Worm (Caenorhabditis elegans): ENCODE results near the gene nfx-1.
A peak's percentile ranks its signal among the peaks of the same experiment; 100 is the strongest.

The nfx-1 gene

DNA sequence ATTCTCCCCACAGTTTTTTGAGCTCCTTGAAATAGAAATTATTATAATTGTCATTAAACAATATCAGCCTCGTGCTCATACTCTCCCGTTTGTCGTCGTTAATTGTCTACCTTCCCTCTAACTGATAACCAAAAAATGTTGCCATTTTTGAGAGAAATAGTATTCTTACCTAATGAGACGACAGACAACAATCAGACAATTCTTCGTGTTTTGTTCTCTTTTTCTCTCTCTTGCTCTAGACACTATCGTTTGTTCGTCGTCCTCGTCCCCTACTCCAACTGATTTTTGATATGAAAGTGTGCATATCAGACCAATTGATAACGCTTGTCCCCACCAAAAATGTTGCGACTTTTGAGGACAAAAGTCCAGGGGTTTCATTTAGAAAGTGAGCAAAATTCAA is 13.6 kb upstream of the nfx-1 start (continued):
- TF ChIP-seq ets-5 (GFP tag; IDR thresholded peaks at IDR 0.05): no peak
- TF ChIP-seq ztf-11 (tag; optimal IDR thresholded peaks at IDR 0.05): no peak
- no peak for TF ChIP-seq ceh-88 (GFP tag; IDR thresholded peaks at IDR 0.05)
- no peak for TF ChIP-seq hpl-2 (GFP tag; optimal IDR thresholded peaks at IDR 0.05)
- TF ChIP-seq lin-39 (tag; optimal IDR thresholded peaks at IDR 0.05): no peak
- TF ChIP-seq efl-1 (optimal IDR thresholded peaks at IDR 0.05): no peak
- peak in 1 of 2 experiments; percentile 93 for TF ChIP-seq efl-1 (GFP tag; optimal IDR thresholded peaks at IDR 0.05 in 1 of 2)
- no peak for TF ChIP-seq fkh-8 (tag; optimal IDR thresholded peaks at IDR 0.05)
- TF ChIP-seq elt-3 (tag; optimal IDR thresholded peaks at IDR 0.05): peak in 1 of 6 experiments; percentile 25
- TF ChIP-seq nhr-85 (tag): no peak
- TF ChIP-seq mab-9 (GFP tag; IDR thresholded peaks at IDR 0.05): no peak
- no peak for TF ChIP-seq unc-86 (tag; optimal IDR thresholded peaks at IDR 0.05)
- no peak for TF ChIP-seq aha-1 (tag; optimal IDR thresholded peaks at IDR 0.05)
- no peak for TF ChIP-seq unc-30 (tag; optimal IDR thresholded peaks at IDR 0.05)
- no peak for TF ChIP-seq sup-37 (GFP tag; optimal IDR thresholded peaks at IDR 0.05)
- no peak for TF ChIP-seq pqm-1 (tag; optimal IDR thresholded peaks at IDR 0.05)
- TF ChIP-seq zip-4 (GFP tag; optimal IDR thresholded peaks at IDR 0.05): no peak
- TF ChIP-seq unc-98 (GFP tag; IDR thresholded peaks at IDR 0.05): no peak
- peak; percentile 29 for TF ChIP-seq lin-14 (GFP tag; optimal IDR thresholded peaks at IDR 0.05)
- no peak for TF ChIP-seq ceh-90 (tag; optimal IDR thresholded peaks at IDR 0.05)
- peak; percentile 39 for TF ChIP-seq nhr-71 (tag; optimal IDR thresholded peaks at IDR 0.05)
- TF ChIP-seq hlh-17 (GFP tag; optimal IDR thresholded peaks at IDR 0.05; ENCODE audit: borderline replicate concordance): no peak
- peak; percentile 18 for TF ChIP-seq nhr-20 (tag; optimal IDR thresholded peaks at IDR 0.05)
- TF ChIP-seq pax-3 (tag; optimal IDR thresholded peaks at IDR 0.05): no peak
- TF ChIP-seq vab-15 (tag; optimal IDR thresholded peaks at IDR 0.05): no peak
- no peak for TF ChIP-seq swsn-7 (tag; optimal IDR thresholded peaks at IDR 0.05)
- TF ChIP-seq zag-1 (tag; optimal IDR thresholded peaks at IDR 0.05): no peak
- no peak for TF ChIP-seq lin-13 (GFP tag; optimal IDR thresholded peaks at IDR 0.05)
- peak in 1 of 2 experiments; percentile 57 for TF ChIP-seq lin-35 (GFP tag; optimal IDR thresholded peaks at IDR 0.05)
- TF ChIP-seq nhr-237 (tag; optimal IDR thresholded peaks at IDR 0.05): no peak

DNA sequence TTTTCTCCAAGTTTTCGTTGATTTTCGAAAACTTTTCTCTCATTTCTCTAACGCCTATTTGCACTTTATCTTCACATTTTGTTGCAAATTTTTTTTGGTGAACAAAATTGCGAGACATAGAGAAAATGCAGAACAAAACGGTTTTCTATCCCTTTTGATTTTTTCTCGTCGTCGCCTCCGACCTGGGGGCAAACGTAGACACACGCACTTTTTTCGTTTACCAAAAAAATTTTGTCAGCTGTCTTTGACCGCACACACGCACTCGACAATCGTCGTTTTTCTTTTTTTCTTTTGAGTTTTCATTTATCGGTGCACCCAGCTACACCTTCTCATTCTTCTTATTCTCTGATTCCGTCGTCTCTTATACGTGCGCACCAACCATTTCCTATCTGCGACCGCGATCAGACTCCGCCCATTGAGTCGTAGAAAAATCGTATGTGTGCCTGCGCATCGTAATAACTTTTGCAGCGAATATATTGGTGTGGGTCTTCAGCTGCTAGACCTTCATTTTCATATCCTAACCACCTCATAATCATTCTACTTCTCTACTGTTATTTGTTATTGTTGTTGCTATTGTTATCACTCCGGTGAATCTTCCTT is 12.8 kb upstream of the nfx-1 start:
- peak; percentile 38 for TF ChIP-seq lin-13 (GFP tag; optimal IDR thresholded peaks at IDR 0.05)
- TF ChIP-seq C16A3.4 (tag; optimal IDR thresholded peaks at IDR 0.05): no peak
- TF ChIP-seq sptf-1 (tag; optimal IDR thresholded peaks at IDR 0.05): no peak
- peak; percentile 53 for TF ChIP-seq swsn-7 (tag; optimal IDR thresholded peaks at IDR 0.05)
- no peak for TF ChIP-seq alr-1 (tag; optimal IDR thresholded peaks at IDR 0.05; ENCODE audit: borderline replicate concordance)
- TF ChIP-seq nhr-12 (tag; optimal IDR thresholded peaks at IDR 0.05): no peak
- peak; percentile 81 for TF ChIP-seq rnt-1 (tag; optimal IDR thresholded peaks at IDR 0.05)
- TF ChIP-seq nhr-237 (tag; optimal IDR thresholded peaks at IDR 0.05): peak; percentile 24
- no peak for TF ChIP-seq tlp-1 (tag; optimal IDR thresholded peaks at IDR 0.05)
- TF ChIP-seq nhr-76 (tag; optimal IDR thresholded peaks at IDR 0.05): no peak
- peak; percentile 14 for TF ChIP-seq snpc-4 (tag; optimal IDR thresholded peaks at IDR 0.05)
- no peak for TF ChIP-seq ets-5 (GFP tag; IDR thresholded peaks at IDR 0.05)
- peak; percentile 67 for TF ChIP-seq irx-1 (tag; optimal IDR thresholded peaks at IDR 0.05)
- no peak for TF ChIP-seq unc-98 (GFP tag; IDR thresholded peaks at IDR 0.05)
- no peak for TF ChIP-seq ceh-90 (tag; optimal IDR thresholded peaks at IDR 0.05)
- no peak for TF ChIP-seq nhr-84 (tag; optimal IDR thresholded peaks at IDR 0.05)
- TF ChIP-seq ceh-82 (tag; optimal IDR thresholded peaks at IDR 0.05): peak in 2 of 3 experiments; percentile 14 to 22
- peak; percentile 31 for TF ChIP-seq F16B12.6 (tag; optimal IDR thresholded peaks at IDR 0.05)
- peak in 1 of 2 experiments; percentile 54 for TF ChIP-seq lin-35 (GFP tag; optimal IDR thresholded peaks at IDR 0.05)
- TF ChIP-seq sox-4 (tag; optimal IDR thresholded peaks at IDR 0.05): no peak
- TF ChIP-seq tbx-2 (tag; optimal IDR thresholded peaks at IDR 0.05): peak; percentile 70
- peak; percentile 24 for TF ChIP-seq jun-1 (tag; optimal IDR thresholded peaks at IDR 0.05)
- TF ChIP-seq egl-27 (tag; optimal IDR thresholded peaks at IDR 0.05): peak in 1 of 2 experiments; percentile 14
- TF ChIP-seq nhr-20 (tag; optimal IDR thresholded peaks at IDR 0.05): peak; percentile 90
- no peak for TF ChIP-seq unc-30 (tag; optimal IDR thresholded peaks at IDR 0.05)
- no peak for TF ChIP-seq sup-37 (GFP tag; optimal IDR thresholded peaks at IDR 0.05)
- peak; percentile 96 for TF ChIP-seq lin-14 (GFP tag; optimal IDR thresholded peaks at IDR 0.05)
- TF ChIP-seq blmp-1 (tag; optimal IDR thresholded peaks at IDR 0.05): peak; percentile 77
- TF ChIP-seq elt-3 (tag; optimal IDR thresholded peaks at IDR 0.05): peak in 3 of 6 experiments; percentile 7 to 59 (median 14)
- TF ChIP-seq dpl-1 (GFP tag; optimal IDR thresholded peaks at IDR 0.05): peak; percentile 8 to 35 (median 19)
- TF ChIP-seq vab-15 (tag; optimal IDR thresholded peaks at IDR 0.05): peak; percentile 2
- peak; percentile 41 for TF ChIP-seq nhr-11 (tag; optimal IDR thresholded peaks at IDR 0.05)
- peak; percentile 83 for TF ChIP-seq snu-23 (GFP tag; optimal IDR thresholded peaks at IDR 0.05)
- TF ChIP-seq fos-1 (tag; optimal IDR thresholded peaks at IDR 0.05): peak; percentile 44
